Worm (Caenorhabditis elegans) whole organism, midembryonic: Measurements from ENCODE around the gene C18D11.10.
"Not testable (repeated sequence)": the region's sequence is repeated elsewhere in the genome, so short reads cannot be mapped to it uniquely, and the experiment has no call there.

Experiments
- T22C8.4 ChIP-seq: fragments of 200-800 bp; sonication (Bioruptor generic); IDR thresholded peaks from 2 replicates; pipeline ENCODE4 v1.3.6; 2022; ENCODE audit warnings: missing genetic modification characterization, missing compliant biosample characterization
- cog-1 ChIP-seq: sonication (generic microtip); optimal IDR thresholded peaks from 2 replicates; lab custom pipeline; 2016; ENCODE audit warnings: missing genetic modification characterization, missing compliant biosample characterization
- flt-1 ChIP-seq: fragments of 200-800 bp; sonication (Bioruptor generic); IDR thresholded peaks from 2 replicates; pipeline ENCODE4 v1.3.6; 2022; ENCODE audit warnings: missing genetic modification characterization, missing compliant biosample characterization
- klf-2 ChIP-seq: fragments of 200-800 bp; sonication (Bioruptor generic); conservative IDR thresholded peaks from 2 replicates; pipeline ENCODE4 v1.3.6; 2022; ENCODE audit warnings: missing genetic modification reagents, missing genetic modification characterization, missing compliant biosample characterization
- med-1 ChIP-seq: sonication (generic microtip); optimal IDR thresholded peaks from 2 replicates; lab custom pipeline; 2017; ENCODE audit warnings: missing genetic modification characterization, mild to moderate bottlenecking, missing compliant biosample characterization, antibody characterized with exemption, missing genetic modification reagents; ENCODE audit not compliant: insufficient read depth
- ref-1 ChIP-seq: fragments of 200-800 bp; sonication (Bioruptor generic); conservative IDR thresholded peaks from 2 replicates; pipeline ENCODE4 v1.3.6; 2022; ENCODE audit warnings: missing genetic modification reagents, missing genetic modification characterization, missing compliant biosample characterization
- tab-1 ChIP-seq: fragments of 200-800 bp; sonication (Bioruptor generic); IDR thresholded peaks from 2 replicates; pipeline ENCODE4 v1.3.6; 2022; ENCODE audit warnings: missing genetic modification characterization, missing compliant biosample characterization
- ztf-23 ChIP-seq: fragments of 200-800 bp; sonication (Bioruptor generic); IDR thresholded peaks from 2 replicates; pipeline ENCODE4 v1.3.6; 2022; ENCODE audit warnings: missing genetic modification reagents, missing genetic modification characterization, missing compliant biosample characterization
- ztf-29 ChIP-seq: fragments of 200-800 bp; sonication (Bioruptor generic); IDR thresholded peaks from 2 replicates; pipeline ENCODE4 v1.3.6; 2022; ENCODE audit warnings: missing genetic modification reagents, missing genetic modification characterization, missing compliant biosample characterization

C18D11.10 gene

ce11 chrIII:11807418-11807817, at the start of gene C18D11.10:
TSS of gene C18D11.10 (plus strand) at chrIII:11807718.
- TF ChIP-seq cog-1: no peak
- TF ChIP-seq med-1 (GFP tag; lab: Kevin White, UChicago): no peak
- TF ChIP-seq ztf-29 (GFP tag; lab: Robert Waterston, UW): no peak
- TF ChIP-seq tab-1 (GFP tag; lab: Robert Waterston, UW): no peak
- TF ChIP-seq ztf-23 (GFP tag; lab: Robert Waterston, UW): no peak
- no peak for TF ChIP-seq T22C8.4 (GFP tag; lab: Robert Waterston, UW)

- no peak for TF ChIP-seq ztf-23 (GFP tag; lab: Robert Waterston, UW)
- TF ChIP-seq med-1 (GFP tag; lab: Kevin White, UChicago): no peak
- no peak for TF ChIP-seq klf-2 (GFP tag; lab: Robert Waterston, UW)
- TF ChIP-seq cog-1: no peak
- TF ChIP-seq ref-1 (GFP tag; lab: Robert Waterston, UW): no peak
- TF ChIP-seq ztf-29 (GFP tag; lab: Robert Waterston, UW): no peak
- TF ChIP-seq tab-1 (GFP tag; lab: Robert Waterston, UW): no peak
- no peak for TF ChIP-seq flt-1 (GFP tag; lab: Robert Waterston, UW)
Observed at ce11 chrIII:11757892-11758291, 49.6 kb upstream of the C18D11.10 start.

- no peak for TF ChIP-seq ref-1 (GFP tag; lab: Robert Waterston, UW)
- TF ChIP-seq flt-1 (GFP tag; lab: Robert Waterston, UW): no peak
- no peak for TF ChIP-seq klf-2 (GFP tag; lab: Robert Waterston, UW)
- no peak for TF ChIP-seq ztf-29 (GFP tag; lab: Robert Waterston, UW)
- no peak for TF ChIP-seq med-1 (GFP tag; lab: Kevin White, UChicago)
- TF ChIP-seq tab-1 (GFP tag; lab: Robert Waterston, UW): no peak
- no peak for TF ChIP-seq T22C8.4 (GFP tag; lab: Robert Waterston, UW)
- TF ChIP-seq cog-1: no peak
- TF ChIP-seq ztf-23 (GFP tag; lab: Robert Waterston, UW): no peak
Observed at ce11 chrIII:11760634-11761033, 46.9 kb upstream of the C18D11.10 start.

- TF ChIP-seq flt-1, klf-2, ztf-29 (GFP tag; lab: Robert Waterston, UW): not testable (repeated sequence)
Observed at ce11 chrIII:11773581-11773980, 33.9 kb upstream of the C18D11.10 start, which contains the start of gene gbf-1. TSS of gene gbf-1 (minus strand) at chrIII:11773681.

ce11 chrIII:11774508-11775000, 33.0 kb upstream of the C18D11.10 start, which contains the start of gene immp-1:
TSS of gene immp-1 (plus strand) at chrIII:11774950.
- TF ChIP-seq cog-1 (no peak), klf-2 (GFP tag; lab: Robert Waterston, UW) (no peak), tab-1 (GFP tag; lab: Robert Waterston, UW) (no peak), ztf-23 (GFP tag; lab: Robert Waterston, UW) (no peak), T22C8.4 (GFP tag; lab: Robert Waterston, UW) (no peak), ref-1 (GFP tag; lab: Robert Waterston, UW) (no peak), med-1 (GFP tag; lab: Kevin White, UChicago) (no peak), ztf-29 (GFP tag; lab: Robert Waterston, UW) (no peak), flt-1 (GFP tag; lab: Robert Waterston, UW) (no peak; the same call in 1 of the 2 replicates)

- no peak for TF ChIP-seq tab-1 (GFP tag; lab: Robert Waterston, UW)
- no peak for TF ChIP-seq ztf-29 (GFP tag; lab: Robert Waterston, UW)
- no peak for TF ChIP-seq med-1 (GFP tag; lab: Kevin White, UChicago)
- no peak for TF ChIP-seq cog-1
- TF ChIP-seq T22C8.4 (GFP tag; lab: Robert Waterston, UW): no peak
- no peak for TF ChIP-seq ref-1 (GFP tag; lab: Robert Waterston, UW)
- no peak for TF ChIP-seq ztf-23 (GFP tag; lab: Robert Waterston, UW)
- no peak for TF ChIP-seq flt-1 (GFP tag; lab: Robert Waterston, UW)
- TF ChIP-seq klf-2 (GFP tag; lab: Robert Waterston, UW): no peak
Observed at ce11 chrIII:11777321-11777720, 30.2 kb upstream of the C18D11.10 start, which contains the start of gene mdt-21. TSS of gene mdt-21 (plus strand) at chrIII:11777621.

ce11 chrIII:11780183-11780664, 27.3 kb upstream of the C18D11.10 start, which contains the start of gene C24H11.5:
TSS of gene C24H11.5 (plus strand) at chrIII:11780233.
- TF ChIP-seq ztf-29 (GFP tag; lab: Robert Waterston, UW): no peak
- no peak for TF ChIP-seq flt-1 (GFP tag; lab: Robert Waterston, UW)
- no peak for TF ChIP-seq ztf-23 (GFP tag; lab: Robert Waterston, UW)
- no peak for TF ChIP-seq T22C8.4 (GFP tag; lab: Robert Waterston, UW)
- TF ChIP-seq med-1 (GFP tag; lab: Kevin White, UChicago): no peak
- no peak for TF ChIP-seq ref-1 (GFP tag; lab: Robert Waterston, UW)
- no peak for TF ChIP-seq tab-1 (GFP tag; lab: Robert Waterston, UW)
- TF ChIP-seq cog-1: no peak
- no peak for TF ChIP-seq klf-2 (GFP tag; lab: Robert Waterston, UW)

ce11 chrIII:11781800-11782199, 25.7 kb upstream of the C18D11.10 start, which contains the start of gene srd-74:
TSS of gene srd-74 (plus strand) at chrIII:11782100.
- TF ChIP-seq tab-1 (GFP tag; lab: Robert Waterston, UW): no peak
- TF ChIP-seq klf-2 (GFP tag; lab: Robert Waterston, UW): no peak
- TF ChIP-seq ref-1 (GFP tag; lab: Robert Waterston, UW): no peak
- TF ChIP-seq ztf-23 (GFP tag; lab: Robert Waterston, UW): no peak
- no peak for TF ChIP-seq cog-1
- TF ChIP-seq ztf-29 (GFP tag; lab: Robert Waterston, UW): no peak
- no peak for TF ChIP-seq med-1 (GFP tag; lab: Kevin White, UChicago)
- TF ChIP-seq T22C8.4 (GFP tag; lab: Robert Waterston, UW): no peak
- TF ChIP-seq flt-1 (GFP tag; lab: Robert Waterston, UW): no peak

ce11 chrIII:11785961-11786360, 21.6 kb upstream of the C18D11.10 start, which contains the start of gene tbx-38:
TSS of gene tbx-38 (minus strand) at chrIII:11786061.
- TF ChIP-seq klf-2 (GFP tag; lab: Robert Waterston, UW) (no peak), ref-1 (GFP tag; lab: Robert Waterston, UW) (no peak), tab-1 (GFP tag; lab: Robert Waterston, UW) (no peak), med-1 (GFP tag; lab: Kevin White, UChicago) (no peak), ztf-23 (GFP tag; lab: Robert Waterston, UW) (no peak), flt-1 (GFP tag; lab: Robert Waterston, UW) (no peak), ztf-29 (GFP tag; lab: Robert Waterston, UW) (no peak), cog-1 (no peak), T22C8.4 (GFP tag; lab: Robert Waterston, UW) (no peak)
